Worm (Caenorhabditis elegans) whole organism, L1 larva: ENCODE data around the gene lgc-16.

Experiments used
- Y116A8C.19 ChIP-seq: sonication (generic microtip); optimal IDR thresholded peaks from 2 replicates; lab custom pipeline; 2016; ENCODE audit warnings: missing compliant biosample characterization, missing genetic modification characterization, borderline replicate concordance
- aha-1 ChIP-seq: fragments of 150-350 bp; optimal IDR thresholded peaks from 2 replicates; lab custom pipeline; 2014; ENCODE audit warnings: missing biosample characterization, missing genetic modification characterization
- alr-1 ChIP-seq: fragments of 200-800 bp; sonication (Bioruptor generic); optimal IDR thresholded peaks from 2 replicates; lab custom pipeline; 2018; ENCODE audit warnings: borderline replicate concordance, mild to moderate bottlenecking, missing genetic modification characterization, missing compliant biosample characterization
- aly-2 ChIP-seq: fragments of 150-350 bp; optimal IDR thresholded peaks from 2 replicates; lab custom pipeline; 2014; ENCODE audit warnings: missing biosample characterization, missing genetic modification characterization
- ama-1 ChIP-seq: fragments of 150-350 bp; optimal IDR thresholded peaks from 2 replicates; lab custom pipeline; 2014
- ceh-82 ChIP-seq, 3 experiments: fragments of 150-350 bp in 1 of 3; sonication (generic microtip) in 2 of 3; optimal IDR thresholded peaks; 2 replicates each; lab custom pipeline; 2014 to 2017; ENCODE audit warnings: missing biosample characterization in 3 of 3, missing genetic modification characterization in 3 of 3
- efl-1 ChIP-seq, 4 experiments: fragments of 150-350 bp; optimal IDR thresholded peaks in 3 of 4; peaks in 1 of 4; 1 replicate in 1 of 4; 2 replicates in 3 of 4; lab custom pipeline; 2014; ENCODE audit warnings: missing biosample characterization in 2 of 4, missing genetic modification characterization in 2 of 4, missing genetic modification reagents in 2 of 4
- egl-27 ChIP-seq, 2 experiments: fragments of 150-350 bp in 1 of 2; sonication (generic microtip); optimal IDR thresholded peaks; 3 replicates each; lab custom pipeline; 2017 to 2018; ENCODE audit warnings: missing biosample characterization in 2 of 2, missing genetic modification characterization in 2 of 2, missing genetic modification reagents in 2 of 2
- elt-2 ChIP-seq: sonication (generic microtip); optimal IDR thresholded peaks from 2 replicates; lab custom pipeline; 2016; ENCODE audit warnings: missing genetic modification characterization, mild to moderate bottlenecking, inconsistent platforms, missing compliant biosample characterization, missing genetic modification reagents
- fkh-4 ChIP-seq: sonication (generic microtip); optimal IDR thresholded peaks from 2 replicates; lab custom pipeline; 2016; ENCODE audit warnings: missing compliant biosample characterization, missing genetic modification characterization, borderline replicate concordance
- fkh-8 ChIP-seq: sonication (generic microtip); optimal IDR thresholded peaks from 2 replicates; lab custom pipeline; 2016; ENCODE audit warnings: mild to moderate bottlenecking, missing genetic modification characterization, missing compliant biosample characterization
- grh-1 ChIP-seq: fragments of 200-800 bp; sonication (Bioruptor generic); IDR thresholded peaks from 2 replicates; pipeline ENCODE4 v1.3.6; 2022; ENCODE audit warnings: missing genetic modification reagents, missing genetic modification characterization, missing compliant biosample characterization
- hlh-17 ChIP-seq: fragments of 200-800 bp; sonication (Bioruptor generic); optimal IDR thresholded peaks from 2 replicates; lab custom pipeline; 2018; ENCODE audit warnings: missing genetic modification characterization, mild to moderate bottlenecking, missing compliant biosample characterization, moderate library complexity, borderline replicate concordance
- isw-1 ChIP-seq: fragments of 200-800 bp; sonication (Bioruptor generic); IDR thresholded peaks from 2 replicates; pipeline ENCODE4 v1.3.6; 2022; ENCODE audit warnings: missing genetic modification characterization, missing compliant biosample characterization
- lin-39 ChIP-seq: fragments of 150-350 bp; optimal IDR thresholded peaks from 2 replicates; lab custom pipeline; 2014; ENCODE audit warnings: missing biosample characterization, missing genetic modification reagents, missing genetic modification characterization
- lir-3 ChIP-seq: sonication (generic microtip); optimal IDR thresholded peaks from 2 replicates; lab custom pipeline; 2016; ENCODE audit warnings: mild to moderate bottlenecking, missing genetic modification characterization, moderate library complexity, missing compliant biosample characterization; ENCODE audit not compliant: poor library complexity
- lsy-2 ChIP-seq, 2 experiments: fragments of 150-350 bp; optimal IDR thresholded peaks; 2 replicates each; lab custom pipeline; 2014; ENCODE audit warnings: missing biosample characterization in 2 of 2, missing genetic modification characterization in 2 of 2
- mef-2 ChIP-seq: fragments of 150-350 bp; optimal IDR thresholded peaks from 2 replicates; lab custom pipeline; 2014; ENCODE audit warnings: missing biosample characterization, missing genetic modification characterization
- nhr-12 ChIP-seq: sonication (generic microtip); optimal IDR thresholded peaks from 2 replicates; lab custom pipeline; 2017; ENCODE audit warnings: missing biosample characterization, missing genetic modification characterization
- nhr-20 ChIP-seq: sonication (generic microtip); optimal IDR thresholded peaks from 2 replicates; lab custom pipeline; 2016; ENCODE audit warnings: mild to moderate bottlenecking, missing genetic modification characterization, missing compliant biosample characterization
- nhr-28 ChIP-seq: fragments of 150-350 bp; optimal IDR thresholded peaks from 2 replicates; lab custom pipeline; 2014; ENCODE audit warnings: missing biosample characterization, missing genetic modification characterization
- nhr-71 ChIP-seq: sonication (generic microtip); optimal IDR thresholded peaks from 2 replicates; lab custom pipeline; 2016; ENCODE audit warnings: mild to moderate bottlenecking, missing genetic modification characterization, moderate library complexity, missing compliant biosample characterization
- nhr-85 ChIP-seq: sonication (generic microtip); peaks from one replicate; lab custom pipeline; 2016; ENCODE audit warnings: missing genetic modification characterization, inconsistent platforms, missing compliant biosample characterization
- nhr-90 ChIP-seq: sonication (generic microtip); optimal IDR thresholded peaks from 2 replicates; lab custom pipeline; 2016; ENCODE audit warnings: mild to moderate bottlenecking, missing genetic modification characterization, missing compliant biosample characterization; ENCODE audit not compliant: poor library complexity
- pax-3 ChIP-seq: fragments of 200-800 bp; sonication (Bioruptor generic); optimal IDR thresholded peaks from 2 replicates; lab custom pipeline; 2018; ENCODE audit warnings: mild to moderate bottlenecking, missing genetic modification characterization, moderate library complexity, missing compliant biosample characterization
- pqm-1 ChIP-seq: sonication (generic microtip); optimal IDR thresholded peaks from 3 replicates; lab custom pipeline; 2017; ENCODE audit warnings: missing biosample characterization, missing genetic modification characterization
- sox-4 ChIP-seq: sonication (generic microtip); optimal IDR thresholded peaks from 2 replicates; lab custom pipeline; 2016; ENCODE audit warnings: missing genetic modification characterization, missing compliant biosample characterization
- sup-37 ChIP-seq: fragments of 200-800 bp; sonication (Bioruptor generic); optimal IDR thresholded peaks from 2 replicates; lab custom pipeline; 2018; ENCODE audit warnings: mild to moderate bottlenecking, missing genetic modification characterization, missing compliant biosample characterization
- swsn-7 ChIP-seq: sonication (generic microtip); optimal IDR thresholded peaks from 2 replicates; lab custom pipeline; 2016; ENCODE audit warnings: missing genetic modification characterization, missing compliant biosample characterization
- unc-30 ChIP-seq: sonication (generic microtip); optimal IDR thresholded peaks from 2 replicates; lab custom pipeline; 2017; ENCODE audit warnings: missing biosample characterization, missing genetic modification characterization
- unc-86 ChIP-seq: sonication (generic microtip); optimal IDR thresholded peaks from 2 replicates; lab custom pipeline; 2016; ENCODE audit warnings: missing genetic modification characterization, missing compliant biosample characterization
- vab-15 ChIP-seq: sonication (generic microtip); optimal IDR thresholded peaks from 2 replicates; lab custom pipeline; 2017; ENCODE audit warnings: missing genotype, mild to moderate bottlenecking, missing genetic modification characterization, missing compliant biosample characterization
- zip-4 ChIP-seq: fragments of 200-800 bp; sonication (Bioruptor generic); optimal IDR thresholded peaks from 2 replicates; lab custom pipeline; 2018; ENCODE audit warnings: mild to moderate bottlenecking, missing genetic modification characterization, moderate library complexity, missing compliant biosample characterization
- ztf-11 ChIP-seq, 2 experiments: sonication (generic microtip); optimal IDR thresholded peaks; 2 replicates each; lab custom pipeline; 2016 to 2017; ENCODE audit warnings: missing genetic modification characterization in 2 of 2, missing biosample characterization in 1 of 2, missing compliant biosample characterization in 1 of 2

Gene lgc-16

ce11 chrX:12093043-12093442 lies 25.4 kb upstream of the lgc-16 start, which contains the start of gene W03G11.4:
TSS of gene W03G11.4 (minus strand) at chrX:12093143.
- peak; percentile 22 for TF ChIP-seq nhr-85 (tag; lab: Kevin White, UChicago)
- TF ChIP-seq vab-15 (tag; lab: Kevin White, UChicago): no peak
- TF ChIP-seq mef-2 (tag; lab: Kevin White, UChicago): no peak

- TF ChIP-seq nhr-85 (tag; lab: Kevin White, UChicago) (no peak), nhr-28 (tag; lab: Kevin White, UChicago) (no peak), sup-37 (GFP tag; lab: Kevin White, UChicago) (no peak), unc-30 (no peak), aha-1 (tag; lab: Kevin White, UChicago) (no peak), ztf-11 (tag; optimal IDR thresholded peaks at IDR 0.05; lab: Kevin White, UChicago) (no peak), ama-1 (lab: Kevin White, UChicago) (no peak), lsy-2 (tag; optimal IDR thresholded peaks at IDR 0.05; lab: Kevin White, UChicago) (no peak), elt-2 (tag; lab: Kevin White, UChicago) (no peak), nhr-20 (tag; lab: Kevin White, UChicago) (no peak), zip-4 (GFP tag; lab: Kevin White, UChicago) (no peak), nhr-71 (no peak), pax-3 (tag; lab: Kevin White, UChicago) (no peak), pqm-1 (tag; lab: Kevin White, UChicago) (no peak), aly-2 (tag; lab: Kevin White, UChicago) (no peak)
Measured at ce11 chrX:12093992-12094391, 24.4 kb upstream of the lgc-16 start.

- TF ChIP-seq lir-3 (tag; lab: Kevin White, UChicago): no peak
- TF ChIP-seq ceh-82 (tag; optimal IDR thresholded peaks at IDR 0.05; lab: Kevin White, UChicago): no peak
- no peak for TF ChIP-seq efl-1 (optimal IDR thresholded peaks at IDR 0.05; lab: Kevin White, UChicago)
- TF ChIP-seq efl-1 (GFP tag; optimal IDR thresholded peaks at IDR 0.05 in 1 of 2; lab: Kevin White, UChicago): peak in 1 of 2 experiments; percentile 58
Measured at ce11 chrX:12095200-12095599, 23.2 kb upstream of the lgc-16 start.

DNA sequence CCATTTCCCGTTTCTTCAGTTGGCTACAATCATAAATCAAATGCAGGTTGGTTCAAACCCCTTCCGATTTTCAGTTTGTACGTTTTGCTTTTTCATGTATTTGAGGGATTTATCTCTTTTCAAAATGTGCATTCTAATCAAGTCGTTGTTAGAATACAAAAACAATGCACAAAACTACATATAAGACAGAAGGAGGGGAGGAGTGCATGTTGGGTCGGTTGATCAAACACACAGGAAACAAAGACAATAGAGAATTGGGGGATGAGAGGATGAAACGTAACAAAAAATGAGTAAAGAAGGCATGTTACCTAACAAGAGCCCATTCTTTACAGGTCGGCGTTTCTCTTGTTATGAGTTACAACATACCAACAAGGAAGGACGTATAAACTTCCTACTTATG lies 20.4 kb upstream of the lgc-16 start:
- TF ChIP-seq nhr-85 (tag; lab: Kevin White, UChicago) (no peak), hlh-17 (GFP tag; lab: Kevin White, UChicago) (no peak), aha-1 (tag; lab: Kevin White, UChicago) (no peak), swsn-7 (tag; lab: Kevin White, UChicago) (no peak), fkh-8 (no peak), unc-86 (no peak), lin-39 (tag; lab: Kevin White, UChicago) (no peak), sox-4 (tag; lab: Kevin White, UChicago) (no peak), mef-2 (tag; lab: Kevin White, UChicago) (no peak), nhr-90 (tag; lab: Kevin White, UChicago) (no peak)

ce11 chrX:12103712-12104111 lies 14.7 kb upstream of the lgc-16 start, which contains the start of gene W03G11.3:
TSS of gene W03G11.3 (minus strand) at chrX:12103812.
- no peak for TF ChIP-seq ztf-11 (tag; optimal IDR thresholded peaks at IDR 0.05; lab: Kevin White, UChicago)
- no peak for TF ChIP-seq isw-1 (GFP tag; lab: Robert Waterston, UW)
- no peak for TF ChIP-seq Y116A8C.19 (tag; lab: Kevin White, UChicago)
- TF ChIP-seq aha-1 (tag; lab: Kevin White, UChicago): no peak
- no peak for TF ChIP-seq nhr-12 (tag; lab: Kevin White, UChicago)
- TF ChIP-seq fkh-8: no peak
- no peak for TF ChIP-seq fkh-4 (tag; lab: Kevin White, UChicago)
- TF ChIP-seq alr-1 (tag; lab: Kevin White, UChicago): no peak
- no peak for TF ChIP-seq egl-27 (tag; optimal IDR thresholded peaks at IDR 0.05; lab: Kevin White, UChicago)
- TF ChIP-seq grh-1 (GFP tag; lab: Robert Waterston, UW): no peak
- TF ChIP-seq mef-2 (tag; lab: Kevin White, UChicago): no peak
- TF ChIP-seq swsn-7 (tag; lab: Kevin White, UChicago): no peak
- TF ChIP-seq unc-86: no peak
